Worm (Caenorhabditis elegans) whole organism, late embryonic: Measurements from ENCODE around the gene eak-7.

Source experiments
- ceh-2 ChIP-seq: sonication (generic microtip); optimal IDR thresholded peaks from 2 replicates; lab custom pipeline; 2016; ENCODE audit warnings: missing genotype, missing genetic modification characterization, missing compliant biosample characterization
- ceh-22 ChIP-seq: sonication (generic microtip); optimal IDR thresholded peaks from 2 replicates; lab custom pipeline; 2017; ENCODE audit warnings: missing biosample characterization, missing genetic modification characterization
- ceh-30 ChIP-seq: fragments of 150-350 bp; optimal IDR thresholded peaks from 2 replicates; lab custom pipeline; 2014; ENCODE audit warnings: missing biosample characterization, missing genetic modification characterization
- eyg-1 ChIP-seq: sonication (generic microtip); optimal IDR thresholded peaks from 2 replicates; lab custom pipeline; 2016; ENCODE audit warnings: missing genotype, missing genetic modification characterization, missing compliant biosample characterization
- pag-3 ChIP-seq: sonication (generic microtip); optimal IDR thresholded peaks from 2 replicates; lab custom pipeline; 2016; ENCODE audit warnings: missing compliant biosample characterization, missing genetic modification characterization, borderline replicate concordance
- sox-4 ChIP-seq: sonication (generic microtip); optimal IDR thresholded peaks from 2 replicates; lab custom pipeline; 2017; ENCODE audit warnings: mild to moderate bottlenecking, missing genetic modification characterization, inconsistent platforms, missing compliant biosample characterization

- no peak for TF ChIP-seq pag-3 (tag; lab: Kevin White, UChicago)
- TF ChIP-seq ceh-22 (tag; lab: Kevin White, UChicago): no peak
- no peak for TF ChIP-seq ceh-30 (tag; lab: Kevin White, UChicago)
- no peak for TF ChIP-seq sox-4 (tag; lab: Kevin White, UChicago)
- TF ChIP-seq eyg-1 (tag; lab: Kevin White, UChicago): no peak
- no peak for TF ChIP-seq ceh-2 (tag; lab: Kevin White, UChicago)
These were observed 40.4 kb downstream of the eak-7 start, which contains the start of gene eak-4 for ce11 chrIV:12525409-12525808.
